Worm (Caenorhabditis elegans): ENCODE results near the gene ceh-60.

ceh-60 gene

ce11 chrX:6530046-6530445 lies at the start of gene ceh-60:
ceh-60 (minus strand) TSS chrX:6530146.
- TF ChIP-seq hlh-1 (tag; optimal IDR thresholded peaks at IDR 0.05): no peak
- TF ChIP-seq lin-13 (tag; optimal IDR thresholded peaks at IDR 0.05): no peak
- no peak for TF ChIP-seq nhr-237 (tag; optimal IDR thresholded peaks at IDR 0.05)
- no peak for TF ChIP-seq lsy-2 (tag; optimal IDR thresholded peaks at IDR 0.05)
- TF ChIP-seq mep-1 (tag; optimal IDR thresholded peaks at IDR 0.05): no peak
- no peak for TF ChIP-seq snpc-4 (tag; optimal IDR thresholded peaks at IDR 0.05)
- TF ChIP-seq mls-2 (tag; optimal IDR thresholded peaks at IDR 0.05): no peak
- no peak for TF ChIP-seq mab-5 (tag; optimal IDR thresholded peaks at IDR 0.05)
- TF ChIP-seq unc-62 (GFP tag; optimal IDR thresholded peaks at IDR 0.05): no peak
- TF ChIP-seq cnd-1 (tag; optimal IDR thresholded peaks at IDR 0.05): no peak
- no peak for TF ChIP-seq zip-8 (tag; optimal IDR thresholded peaks at IDR 0.05)
- no peak for TF ChIP-seq nhr-76 (tag; optimal IDR thresholded peaks at IDR 0.05)
- no peak for TF ChIP-seq ham-2 (GFP tag; optimal IDR thresholded peaks at IDR 0.05)
- no peak for TF ChIP-seq ztf-11 (tag; optimal IDR thresholded peaks at IDR 0.05)
- no peak for TF ChIP-seq lin-32 (GFP tag; optimal IDR thresholded peaks at IDR 0.05)
- no peak for TF ChIP-seq drap-1 (GFP tag; optimal IDR thresholded peaks at IDR 0.05)
- no peak for TF ChIP-seq unc-120 (tag; optimal IDR thresholded peaks at IDR 0.05; ENCODE audit: poor library complexity, severe bottlenecking)
- TF ChIP-seq ceh-43 (GFP tag; optimal IDR thresholded peaks at IDR 0.05): no peak
- no peak for TF ChIP-seq sem-2 (GFP tag; optimal IDR thresholded peaks at IDR 0.05)

DNA sequence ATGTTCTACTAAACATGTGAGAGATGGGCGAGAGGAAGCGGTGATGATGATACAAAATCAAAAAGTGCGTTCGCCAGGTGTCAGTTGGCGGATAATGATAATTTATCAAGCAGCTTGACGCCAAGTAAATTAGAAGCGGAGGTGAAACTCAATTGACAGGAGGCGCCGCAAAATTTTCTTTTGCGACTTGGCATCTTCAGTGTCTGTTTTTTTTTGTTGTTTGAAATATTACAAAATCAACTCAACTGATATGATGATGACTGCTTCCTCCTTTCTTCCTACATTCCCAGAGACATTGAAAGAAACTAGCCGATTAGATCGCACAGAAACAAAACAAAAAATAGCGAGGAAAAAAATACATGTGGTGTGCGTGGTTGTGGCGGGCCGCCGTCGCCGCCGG lies 46.0 kb upstream of the ceh-60 start:
- TF ChIP-seq elt-3 (tag; optimal IDR thresholded peaks at IDR 0.05) (no peak), nhr-237 (tag; optimal IDR thresholded peaks at IDR 0.05) (no peak), bed-3 (GFP tag; optimal IDR thresholded peaks at IDR 0.05) (no peak), mab-5 (tag; optimal IDR thresholded peaks at IDR 0.05) (no peak), elt-1 (tag; optimal IDR thresholded peaks at IDR 0.05; ENCODE audit: borderline replicate concordance, insufficient read depth) (no peak), unc-120 (tag; optimal IDR thresholded peaks at IDR 0.05; ENCODE audit: poor library complexity, severe bottlenecking) (no peak), hlh-1 (tag; optimal IDR thresholded peaks at IDR 0.05) (peak; percentile 33), nhr-2 (tag; optimal IDR thresholded peaks at IDR 0.05) (no peak), unc-62 (GFP tag; optimal IDR thresholded peaks at IDR 0.05) (peak; percentile 1)

DNA sequence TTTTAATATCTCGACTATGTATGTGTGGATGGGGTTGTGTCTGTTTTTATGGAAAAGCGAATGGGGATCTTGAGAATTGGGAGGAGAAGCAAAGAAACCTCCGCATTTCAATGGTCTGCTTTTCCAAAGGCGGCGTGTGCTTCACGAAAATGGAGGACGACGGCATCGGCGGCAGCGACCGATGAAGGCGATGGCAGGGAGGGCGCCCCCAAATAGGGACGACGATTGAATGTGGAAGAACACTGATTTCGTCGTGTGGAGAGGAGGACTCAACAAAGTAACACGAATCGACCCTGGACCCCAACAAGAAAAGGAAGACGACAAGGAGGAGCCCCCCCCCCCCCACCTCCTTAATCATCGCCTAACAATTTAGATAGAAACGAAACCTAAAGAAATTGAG lies 43.0 kb upstream of the ceh-60 start:
- no peak for TF ChIP-seq elt-3 (tag; optimal IDR thresholded peaks at IDR 0.05)
- TF ChIP-seq ceh-39 (tag; optimal IDR thresholded peaks at IDR 0.05): no peak
- TF ChIP-seq nhr-237 (tag; optimal IDR thresholded peaks at IDR 0.05): no peak
- TF ChIP-seq ham-2 (GFP tag; optimal IDR thresholded peaks at IDR 0.05): no peak
- no peak for TF ChIP-seq blmp-1 (tag; optimal IDR thresholded peaks at IDR 0.05)
- TF ChIP-seq bed-3 (GFP tag; optimal IDR thresholded peaks at IDR 0.05): no peak
- no peak for TF ChIP-seq nhr-28 (tag; optimal IDR thresholded peaks at IDR 0.05)
- no peak for TF ChIP-seq hlh-1 (tag; optimal IDR thresholded peaks at IDR 0.05)
- no peak for TF ChIP-seq nhr-76 (tag; optimal IDR thresholded peaks at IDR 0.05)
- TF ChIP-seq ceh-43 (GFP tag; optimal IDR thresholded peaks at IDR 0.05): no peak
- TF ChIP-seq elt-1 (tag; optimal IDR thresholded peaks at IDR 0.05; ENCODE audit: borderline replicate concordance, insufficient read depth): no peak
- no peak for TF ChIP-seq ces-1 (GFP tag; optimal IDR thresholded peaks at IDR 0.05)
- no peak for TF ChIP-seq lin-13 (tag; optimal IDR thresholded peaks at IDR 0.05)
- TF ChIP-seq nhr-2 (tag; optimal IDR thresholded peaks at IDR 0.05): no peak
- TF ChIP-seq unc-39 (tag; optimal IDR thresholded peaks at IDR 0.05): no peak

ce11 chrX:6569624-6570023 lies 39.7 kb upstream of the ceh-60 start, which contains the start of gene dop-3:
dop-3 (minus strand) TSS chrX:6569724.
- TF ChIP-seq sem-2 (GFP tag; optimal IDR thresholded peaks at IDR 0.05) (no peak), drap-1 (GFP tag; optimal IDR thresholded peaks at IDR 0.05) (no peak), hlh-1 (tag; optimal IDR thresholded peaks at IDR 0.05) (no peak), mab-5 (tag; optimal IDR thresholded peaks at IDR 0.05) (no peak), ztf-11 (tag; optimal IDR thresholded peaks at IDR 0.05) (no peak), bed-3 (GFP tag; optimal IDR thresholded peaks at IDR 0.05) (no peak), zip-8 (tag; optimal IDR thresholded peaks at IDR 0.05) (no peak), ces-1 (GFP tag; optimal IDR thresholded peaks at IDR 0.05) (no peak), mep-1 (tag; optimal IDR thresholded peaks at IDR 0.05) (no peak), snpc-4 (tag; optimal IDR thresholded peaks at IDR 0.05) (no peak), tbx-8 (GFP tag; optimal IDR thresholded peaks at IDR 0.05) (no peak)

DNA sequence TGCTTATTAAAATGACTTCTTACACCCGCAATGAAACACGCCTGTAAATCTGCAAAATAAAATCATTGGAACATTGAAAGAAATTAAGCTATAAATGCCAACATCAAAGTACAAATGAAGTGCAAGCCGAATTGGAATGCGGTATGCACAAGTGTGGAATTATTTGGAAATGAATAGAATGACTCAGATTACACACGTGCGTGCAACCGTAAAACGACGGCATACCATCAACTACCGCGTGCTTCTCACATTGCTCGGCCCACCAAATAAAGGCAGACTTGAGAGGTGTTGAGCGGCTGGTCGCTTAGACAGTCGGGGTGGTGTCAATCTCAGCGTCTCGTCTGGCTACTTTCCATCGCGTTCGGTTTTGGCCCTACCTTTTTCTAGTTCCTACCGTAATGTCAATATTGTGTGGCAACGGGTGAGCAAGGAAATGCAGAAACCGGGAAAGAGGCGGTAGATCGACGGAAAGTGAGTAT lies 32.5 kb upstream of the ceh-60 start, which contains the start of gene aaim-1:
Gene aaim-1, minus strand, starts transcription at position 51 of the 479 bp plus-strand sequence.
- TF ChIP-seq snpc-4 (tag; optimal IDR thresholded peaks at IDR 0.05): no peak
- no peak for TF ChIP-seq zip-8 (tag; optimal IDR thresholded peaks at IDR 0.05)
- no peak for TF ChIP-seq blmp-1 (tag; optimal IDR thresholded peaks at IDR 0.05)
- no peak for TF ChIP-seq mls-2 (tag; optimal IDR thresholded peaks at IDR 0.05)

Measured in whole organism, mixed stage, embryonic.